Worm (Caenorhabditis elegans) whole organism, L1 larva: ENCODE measurements around the gene R02D5.8.

Experiments
- alr-1 ChIP-seq: fragments of 200-800 bp; sonication (Bioruptor generic); optimal IDR thresholded peaks from 2 replicates; lab custom pipeline; 2018; ENCODE audit warnings: borderline replicate concordance, mild to moderate bottlenecking, missing genetic modification characterization, missing compliant biosample characterization
- aly-2 ChIP-seq: fragments of 150-350 bp; optimal IDR thresholded peaks from 2 replicates; lab custom pipeline; 2014; ENCODE audit warnings: missing biosample characterization, missing genetic modification characterization
- ama-1 ChIP-seq: fragments of 150-350 bp; optimal IDR thresholded peaks from 2 replicates; lab custom pipeline; 2014
- blmp-1 ChIP-seq: fragments of 150-350 bp; optimal IDR thresholded peaks from 2 replicates; lab custom pipeline; 2014; ENCODE audit warnings: missing biosample characterization, missing genetic modification characterization
- fos-1 ChIP-seq: fragments of 150-350 bp; optimal IDR thresholded peaks from 2 replicates; lab custom pipeline; 2014; ENCODE audit warnings: missing biosample characterization, missing genetic modification characterization
- hlh-4 ChIP-seq: sonication (generic microtip); optimal IDR thresholded peaks from 2 replicates; lab custom pipeline; 2016; ENCODE audit warnings: mild to moderate bottlenecking, missing genetic modification characterization, missing compliant biosample characterization
- lin-13 ChIP-seq: fragments of 150-350 bp; optimal IDR thresholded peaks from 2 replicates; lab custom pipeline; 2014; ENCODE audit warnings: missing biosample characterization, missing genetic modification reagents, missing genetic modification characterization
- lin-15B ChIP-seq: fragments of 150-350 bp; sonication (generic microtip); optimal IDR thresholded peaks from 3 replicates; lab custom pipeline; 2014; ENCODE audit warnings: missing biosample characterization, missing genetic modification characterization
- lin-35 ChIP-seq, 2 experiments: fragments of 150-350 bp; optimal IDR thresholded peaks; 2 replicates each; lab custom pipeline; 2014; ENCODE audit warnings: missing biosample characterization in 2 of 2, missing genetic modification characterization in 2 of 2, missing genetic modification reagents in 2 of 2
- nhr-90 ChIP-seq: sonication (generic microtip); optimal IDR thresholded peaks from 2 replicates; lab custom pipeline; 2016; ENCODE audit warnings: mild to moderate bottlenecking, missing genetic modification characterization, missing compliant biosample characterization; ENCODE audit not compliant: poor library complexity
- sox-4 ChIP-seq: sonication (generic microtip); optimal IDR thresholded peaks from 2 replicates; lab custom pipeline; 2016; ENCODE audit warnings: missing genetic modification characterization, missing compliant biosample characterization
- unc-62 ChIP-seq: fragments of 150-350 bp; optimal IDR thresholded peaks from 2 replicates; lab custom pipeline; 2014; ENCODE audit warnings: missing biosample characterization, missing genetic modification reagents, missing genetic modification characterization
- vab-15 ChIP-seq: sonication (generic microtip); optimal IDR thresholded peaks from 2 replicates; lab custom pipeline; 2017; ENCODE audit warnings: missing genotype, mild to moderate bottlenecking, missing genetic modification characterization, missing compliant biosample characterization
- ztf-11 ChIP-seq, 2 experiments: sonication (generic microtip); optimal IDR thresholded peaks; 2 replicates each; lab custom pipeline; 2016 to 2017; ENCODE audit warnings: missing genetic modification characterization in 2 of 2, missing biosample characterization in 1 of 2, missing compliant biosample characterization in 1 of 2

ce11 chrV:14525089-14525488 is 5.9 kb upstream of the R02D5.8 start, which contains the start of gene hda-1:
- no peak for TF ChIP-seq unc-62 (GFP tag; lab: Kevin White, UChicago)
- no peak for TF ChIP-seq lin-15B (tag; lab: Kevin White, UChicago)
- TF ChIP-seq fos-1 (tag; lab: Kevin White, UChicago) = no peak
- TF ChIP-seq ztf-11 (tag; optimal IDR thresholded peaks at IDR 0.05; lab: Kevin White, UChicago) = no peak
- TF ChIP-seq blmp-1 = no peak
- TF ChIP-seq lin-13 (GFP tag; lab: Kevin White, UChicago) = no peak
- TF ChIP-seq vab-15 (tag; lab: Kevin White, UChicago) = no peak
- TF ChIP-seq lin-35 (GFP tag; optimal IDR thresholded peaks at IDR 0.05; lab: Kevin White, UChicago) = no peak
- TF ChIP-seq sox-4 (tag; lab: Kevin White, UChicago) = no peak
- no peak for TF ChIP-seq nhr-90 (tag; lab: Kevin White, UChicago)
- TF ChIP-seq aly-2 (tag; lab: Kevin White, UChicago) = no peak
- TF ChIP-seq hlh-4 (tag; lab: Kevin White, UChicago) = no peak
- no peak for TF ChIP-seq alr-1 (tag; lab: Kevin White, UChicago)
- TF ChIP-seq ama-1 = no peak
